Fruit fly (Drosophila melanogaster): ENCODE measurements around the gene Prp40.

Gene Prp40

DNA sequence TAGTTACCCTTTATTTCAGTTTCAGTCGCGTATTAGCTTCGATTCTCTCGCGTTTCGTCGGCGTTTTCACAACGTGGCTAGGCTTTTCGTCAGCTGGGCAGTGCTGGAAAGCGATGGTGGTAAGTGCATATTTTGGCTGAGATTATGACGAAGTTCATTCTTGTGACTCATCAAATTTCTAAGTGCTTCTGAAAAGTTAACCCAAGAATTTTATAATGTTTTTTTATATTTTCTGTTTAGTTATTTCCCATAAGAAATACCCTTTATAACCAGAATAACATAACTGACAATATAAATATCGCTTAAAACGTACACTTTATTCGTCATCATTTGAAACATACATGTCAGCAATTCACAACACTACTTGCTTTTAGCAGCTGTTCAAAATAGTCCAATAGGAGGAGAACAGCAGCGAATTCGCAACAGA, 14.1 kb downstream of the Prp40 start, which contains the start of the genes CG17260 and SerRS (continued):
- peak; percentile 93 for TF ChIP-seq slou (GFP tag; optimal IDR thresholded peaks at IDR 0.05)
- TF ChIP-seq knrl (GFP tag; IDR thresholded peaks at IDR 0.05; ENCODE audit: partially characterized antibody), result peak; percentile 66
- 0 out of 3 replicates have a peak, but pooled peaks have one; percentile 36 for TF ChIP-seq CG34224 (GFP tag; IDR thresholded peaks at IDR 0.05; ENCODE audit: partially characterized antibody)
- peak; percentile 95 for TF ChIP-seq CoRest (tag; optimal IDR thresholded peaks at IDR 0.05)
- TF ChIP-seq Ada2b (GFP tag; IDR thresholded peaks at IDR 0.05), result peak; percentile 91
- TF ChIP-seq MBD-R2 (GFP tag; IDR thresholded peaks at IDR 0.05), result peak; percentile 98
- peak; percentile 69 for TF ChIP-seq kni (GFP tag; optimal IDR thresholded peaks at IDR 0.05)
- TF ChIP-seq Max (GFP tag; optimal IDR thresholded peaks at IDR 0.05), result peak; percentile 97
- TF ChIP-seq gfzf (GFP tag; optimal IDR thresholded peaks at IDR 0.05), result peak; percentile 40
- no peak for TF ChIP-seq nau (GFP tag; optimal IDR thresholded peaks at IDR 0.05)
- TF ChIP-seq CG9437 (GFP tag; optimal IDR thresholded peaks at IDR 0.05), result peak; percentile 87
- peak; percentile 98 for TF ChIP-seq sens (GFP tag)
- peak; percentile 72 for TF ChIP-seq exex (tag; optimal IDR thresholded peaks at IDR 0.05)
- peak; percentile 88 for TF ChIP-seq rib (GFP tag; IDR thresholded peaks at IDR 0.05)
- peak; percentile 70 for TF ChIP-seq CG8281 (tag; optimal IDR thresholded peaks at IDR 0.05)
- TF ChIP-seq CG32772 (GFP tag; IDR thresholded peaks at IDR 0.05), result peak; percentile 96
- peak; percentile 95 for TF ChIP-seq CG3847 (GFP tag; IDR thresholded peaks at IDR 0.05)
- peak; percentile 65 for TF ChIP-seq CG6254 (GFP tag; optimal IDR thresholded peaks at IDR 0.05)
- TF ChIP-seq Myb (GFP tag; optimal IDR thresholded peaks at IDR 0.05), result peak; percentile 82
- peak; percentile 93 for TF ChIP-seq CG13775 (GFP tag; optimal IDR thresholded peaks at IDR 0.05)
- no peak for TF ChIP-seq bigmax (GFP tag; optimal IDR thresholded peaks at IDR 0.05)
- TF ChIP-seq CG10565 (GFP tag; optimal IDR thresholded peaks at IDR 0.05), result peak; percentile 57
- peak; percentile 75 for TF ChIP-seq CG2875 (GFP tag; optimal IDR thresholded peaks at IDR 0.05)
- no peak for TF ChIP-seq mld (GFP tag; IDR thresholded peaks at IDR 0.05; ENCODE audit: partially characterized antibody)
- TF ChIP-seq bcd (GFP tag; optimal IDR thresholded peaks at IDR 0.05), result peak; percentile 90
- peak; percentile 82 for TF ChIP-seq CG6765 (GFP tag; optimal IDR thresholded peaks at IDR 0.05)
- peak; percentile 71 for TF ChIP-seq HmgD (GFP tag; optimal IDR thresholded peaks at IDR 0.05)
- TF ChIP-seq sd (tag; optimal IDR thresholded peaks at IDR 0.05), result peak; percentile 93
- no peak for TF ChIP-seq CG31365 (tag; optimal IDR thresholded peaks at IDR 0.05)
- TF ChIP-seq CG15601 (tag; optimal IDR thresholded peaks at IDR 0.05), result peak; percentile 87
- peak; percentile 86 for TF ChIP-seq dan (GFP tag; IDR thresholded peaks at IDR 0.05)
- TF ChIP-seq CG7357 (GFP tag; IDR thresholded peaks at IDR 0.05), result peak; percentile 86
- TF ChIP-seq CG12299 (tag; optimal IDR thresholded peaks at IDR 0.05), result peak; percentile 84
- TF ChIP-seq CG11398 (GFP tag; optimal IDR thresholded peaks at IDR 0.05), result peak; percentile 82
- peak; percentile 67 for TF ChIP-seq CG15073 (GFP tag; optimal IDR thresholded peaks at IDR 0.05)
- peak; percentile 73 for TF ChIP-seq CG3838 (GFP tag; optimal IDR thresholded peaks at IDR 0.05)
- peak; percentile 97 for TF ChIP-seq gem (tag; optimal IDR thresholded peaks at IDR 0.05)
- TF ChIP-seq kah (GFP tag; optimal IDR thresholded peaks at IDR 0.05), result peak; percentile 69
- TF ChIP-seq YL-1 (GFP tag; optimal IDR thresholded peaks at IDR 0.05), result peak; percentile 92
- no peak for TF ChIP-seq h (optimal IDR thresholded peaks at IDR 0.05)
- peak; percentile 94 for TF ChIP-seq CG10654 (GFP tag; optimal IDR thresholded peaks at IDR 0.05)
- peak; percentile 57 for TF ChIP-seq pzg (GFP tag; optimal IDR thresholded peaks at IDR 0.05)
- peak; percentile 74 for TF ChIP-seq CG8359 (GFP tag; optimal IDR thresholded peaks at IDR 0.05; ENCODE audit: borderline replicate concordance)
- TF ChIP-seq dati (GFP tag; IDR thresholded peaks at IDR 0.05), result no peak
- TF ChIP-seq Doc2 (GFP tag; IDR thresholded peaks at IDR 0.05), result peak; percentile 84
- TF ChIP-seq Dfd (GFP tag; optimal IDR thresholded peaks at IDR 0.05), result peak in 1 of 2 experiments; percentile 28
- TF ChIP-seq CG6689 (GFP tag; IDR thresholded peaks at IDR 0.05), result peak; percentile 94
- no peak for TF ChIP-seq nerfin-2 (GFP tag; IDR thresholded peaks at IDR 0.05; ENCODE audit: partially characterized antibody)
- TF ChIP-seq CG4854 (GFP tag; optimal IDR thresholded peaks at IDR 0.05), result peak; percentile 87
- TF ChIP-seq vfl (GFP tag; optimal IDR thresholded peaks at IDR 0.05), result peak; percentile 92
- peak; percentile 92 for TF ChIP-seq Hmr (GFP tag; optimal IDR thresholded peaks at IDR 0.05)
